Worm (Caenorhabditis elegans) whole organism, L1 larva: ENCODE data around the gene clec-140.

Source experiments
- C04F5.9 ChIP-seq: sonication (generic microtip); optimal IDR thresholded peaks from 2 replicates; lab custom pipeline; 2016; ENCODE audit warnings: missing genetic modification characterization, missing compliant biosample characterization
- C16A3.4 ChIP-seq: fragments of 150-350 bp; optimal IDR thresholded peaks from 2 replicates; lab custom pipeline; 2014; ENCODE audit warnings: missing biosample characterization, missing genetic modification characterization
- C34B4.2 ChIP-seq: sonication (generic microtip); optimal IDR thresholded peaks from 2 replicates; lab custom pipeline; 2017; ENCODE audit warnings: mild to moderate bottlenecking, missing genetic modification characterization, missing compliant biosample characterization
- Y116A8C.19 ChIP-seq: sonication (generic microtip); optimal IDR thresholded peaks from 2 replicates; lab custom pipeline; 2016; ENCODE audit warnings: missing compliant biosample characterization, missing genetic modification characterization, borderline replicate concordance
- ceh-8 ChIP-seq: fragments of 200-800 bp; sonication (Bioruptor generic); optimal IDR thresholded peaks from 2 replicates; lab custom pipeline; 2018; ENCODE audit warnings: mild to moderate bottlenecking, missing genetic modification characterization, moderate library complexity, missing compliant biosample characterization
- ceh-82 ChIP-seq, 3 experiments: fragments of 150-350 bp in 1 of 3; sonication (generic microtip) in 2 of 3; optimal IDR thresholded peaks; 2 replicates each; lab custom pipeline; 2014 to 2017; ENCODE audit warnings: missing biosample characterization in 3 of 3, missing genetic modification characterization in 3 of 3
- ceh-90 ChIP-seq: sonication (generic microtip); optimal IDR thresholded peaks from 2 replicates; lab custom pipeline; 2016; ENCODE audit warnings: missing genetic modification characterization, missing compliant biosample characterization
- dpl-1 ChIP-seq, 3 experiments: fragments of 150-350 bp in 2 of 3; sonication (generic microtip) in 1 of 3; optimal IDR thresholded peaks; 2 replicates each; lab custom pipeline; 2014 to 2017; ENCODE audit warnings: missing biosample characterization in 3 of 3, missing genetic modification characterization in 3 of 3, missing genetic modification reagents in 3 of 3
- dsc-1 ChIP-seq: sonication (generic microtip); optimal IDR thresholded peaks from 2 replicates; lab custom pipeline; 2016; ENCODE audit warnings: mild to moderate bottlenecking, missing genetic modification characterization, missing compliant biosample characterization
- efl-1 ChIP-seq, 4 experiments: fragments of 150-350 bp; optimal IDR thresholded peaks in 3 of 4; peaks in 1 of 4; 1 replicate in 1 of 4; 2 replicates in 3 of 4; lab custom pipeline; 2014; ENCODE audit warnings: missing biosample characterization in 2 of 4, missing genetic modification characterization in 2 of 4, missing genetic modification reagents in 2 of 4
- egl-13 ChIP-seq: sonication (generic microtip); optimal IDR thresholded peaks from 2 replicates; lab custom pipeline; 2016; ENCODE audit warnings: missing genotype, missing genetic modification reagents, missing genetic modification characterization, missing compliant biosample characterization
- elt-2 ChIP-seq: sonication (generic microtip); optimal IDR thresholded peaks from 2 replicates; lab custom pipeline; 2016; ENCODE audit warnings: missing genetic modification characterization, mild to moderate bottlenecking, inconsistent platforms, missing compliant biosample characterization, missing genetic modification reagents
- elt-3 ChIP-seq, 6 experiments: fragments of 150-350 bp in 1 of 6; sonication (generic microtip); optimal IDR thresholded peaks; 2 replicates each; lab custom pipeline; 2017 to 2018; ENCODE audit warnings: missing biosample characterization in 6 of 6, missing genetic modification characterization in 6 of 6, inconsistent platforms in 1 of 6
- fkh-8 ChIP-seq: sonication (generic microtip); optimal IDR thresholded peaks from 2 replicates; lab custom pipeline; 2016; ENCODE audit warnings: mild to moderate bottlenecking, missing genetic modification characterization, missing compliant biosample characterization
- fos-1 ChIP-seq: fragments of 150-350 bp; optimal IDR thresholded peaks from 2 replicates; lab custom pipeline; 2014; ENCODE audit warnings: missing biosample characterization, missing genetic modification characterization
- grh-1 ChIP-seq: fragments of 200-800 bp; sonication (Bioruptor generic); IDR thresholded peaks from 2 replicates; pipeline ENCODE4 v1.3.6; 2022; ENCODE audit warnings: missing genetic modification reagents, missing genetic modification characterization, missing compliant biosample characterization
- irx-1 ChIP-seq: sonication (generic microtip); optimal IDR thresholded peaks from 2 replicates; lab custom pipeline; 2016; ENCODE audit warnings: missing genetic modification characterization, missing compliant biosample characterization
- isw-1 ChIP-seq: fragments of 200-800 bp; sonication (Bioruptor generic); IDR thresholded peaks from 2 replicates; pipeline ENCODE4 v1.3.6; 2022; ENCODE audit warnings: missing genetic modification characterization, missing compliant biosample characterization
- jun-1 ChIP-seq: fragments of 150-350 bp; optimal IDR thresholded peaks from 2 replicates; lab custom pipeline; 2014; ENCODE audit warnings: missing biosample characterization, missing genetic modification reagents, missing genetic modification characterization
- lin-13 ChIP-seq: fragments of 150-350 bp; optimal IDR thresholded peaks from 2 replicates; lab custom pipeline; 2014; ENCODE audit warnings: missing biosample characterization, missing genetic modification reagents, missing genetic modification characterization
- lin-14 ChIP-seq: fragments of 200-800 bp; sonication (Bioruptor generic); optimal IDR thresholded peaks from 2 replicates; lab custom pipeline; 2018; ENCODE audit warnings: mild to moderate bottlenecking, missing genetic modification characterization, moderate library complexity, missing compliant biosample characterization
- lin-15B ChIP-seq: fragments of 150-350 bp; sonication (generic microtip); optimal IDR thresholded peaks from 3 replicates; lab custom pipeline; 2014; ENCODE audit warnings: missing biosample characterization, missing genetic modification characterization
- lir-3 ChIP-seq: sonication (generic microtip); optimal IDR thresholded peaks from 2 replicates; lab custom pipeline; 2016; ENCODE audit warnings: mild to moderate bottlenecking, missing genetic modification characterization, moderate library complexity, missing compliant biosample characterization; ENCODE audit not compliant: poor library complexity
- lsy-2 ChIP-seq, 2 experiments: fragments of 150-350 bp; optimal IDR thresholded peaks; 2 replicates each; lab custom pipeline; 2014; ENCODE audit warnings: missing biosample characterization in 2 of 2, missing genetic modification characterization in 2 of 2
- mab-9 ChIP-seq: fragments of 200-800 bp; sonication (Bioruptor generic); IDR thresholded peaks from 2 replicates; pipeline ENCODE4 v1.3.6; 2022; ENCODE audit warnings: missing genetic modification reagents, missing genetic modification characterization, missing compliant biosample characterization
- mdl-1 ChIP-seq, 2 experiments: fragments of 150-350 bp; optimal IDR thresholded peaks; 2 replicates each; lab custom pipeline; 2014 to 2017; ENCODE audit warnings: missing biosample characterization in 2 of 2, missing genetic modification characterization in 2 of 2, inconsistent platforms in 1 of 2
- mep-1 ChIP-seq: fragments of 150-350 bp; optimal IDR thresholded peaks from 2 replicates; lab custom pipeline; 2014; ENCODE audit warnings: missing biosample characterization, missing genetic modification characterization
- nhr-11 ChIP-seq: fragments of 150-350 bp; optimal IDR thresholded peaks from 2 replicates; lab custom pipeline; 2014; ENCODE audit warnings: missing biosample characterization, missing genetic modification characterization
- nhr-19 ChIP-seq: fragments of 200-800 bp; sonication (Bioruptor generic); conservative IDR thresholded peaks from 2 replicates; pipeline ENCODE4 v1.3.6; 2022; ENCODE audit warnings: missing genetic modification characterization, missing compliant biosample characterization
- nhr-20 ChIP-seq: sonication (generic microtip); optimal IDR thresholded peaks from 2 replicates; lab custom pipeline; 2016; ENCODE audit warnings: mild to moderate bottlenecking, missing genetic modification characterization, missing compliant biosample characterization
- nhr-237 ChIP-seq: fragments of 150-350 bp; optimal IDR thresholded peaks from 2 replicates; lab custom pipeline; 2014; ENCODE audit warnings: missing biosample characterization, missing genetic modification characterization
- nhr-47 ChIP-seq: sonication (generic microtip); optimal IDR thresholded peaks from 2 replicates; lab custom pipeline; 2016; ENCODE audit warnings: mild to moderate bottlenecking, missing genetic modification characterization, moderate library complexity, missing compliant biosample characterization
- nhr-71 ChIP-seq: sonication (generic microtip); optimal IDR thresholded peaks from 2 replicates; lab custom pipeline; 2016; ENCODE audit warnings: mild to moderate bottlenecking, missing genetic modification characterization, moderate library complexity, missing compliant biosample characterization
- nhr-77 ChIP-seq: fragments of 150-350 bp; optimal IDR thresholded peaks from 2 replicates; lab custom pipeline; 2014; ENCODE audit warnings: missing biosample characterization, missing genetic modification characterization
- nhr-85 ChIP-seq: sonication (generic microtip); peaks from one replicate; lab custom pipeline; 2016; ENCODE audit warnings: missing genetic modification characterization, inconsistent platforms, missing compliant biosample characterization
- pag-3 ChIP-seq: sonication (generic microtip); optimal IDR thresholded peaks from 2 replicates; lab custom pipeline; 2017; ENCODE audit warnings: missing genetic modification characterization, mild to moderate bottlenecking, missing compliant biosample characterization, antibody characterized with exemption, borderline replicate concordance; ENCODE audit not compliant: insufficient read depth
- pax-3 ChIP-seq: fragments of 200-800 bp; sonication (Bioruptor generic); optimal IDR thresholded peaks from 2 replicates; lab custom pipeline; 2018; ENCODE audit warnings: mild to moderate bottlenecking, missing genetic modification characterization, moderate library complexity, missing compliant biosample characterization
- rnt-1 ChIP-seq: sonication (generic microtip); optimal IDR thresholded peaks from 2 replicates; lab custom pipeline; 2016; ENCODE audit warnings: mild to moderate bottlenecking, missing genetic modification characterization, moderate library complexity, missing compliant biosample characterization
- skn-1 ChIP-seq: fragments of 150-350 bp; optimal IDR thresholded peaks from 2 replicates; lab custom pipeline; 2014; ENCODE audit warnings: missing biosample characterization, missing genetic modification characterization
- snpc-4 ChIP-seq: fragments of 150-350 bp; optimal IDR thresholded peaks from 2 replicates; lab custom pipeline; 2014; ENCODE audit warnings: missing biosample characterization, missing genetic modification characterization
- sox-4 ChIP-seq: sonication (generic microtip); optimal IDR thresholded peaks from 2 replicates; lab custom pipeline; 2016; ENCODE audit warnings: missing genetic modification characterization, missing compliant biosample characterization
- swsn-7 ChIP-seq: sonication (generic microtip); optimal IDR thresholded peaks from 2 replicates; lab custom pipeline; 2016; ENCODE audit warnings: missing genetic modification characterization, missing compliant biosample characterization
- unc-86 ChIP-seq: sonication (generic microtip); optimal IDR thresholded peaks from 2 replicates; lab custom pipeline; 2016; ENCODE audit warnings: missing genetic modification characterization, missing compliant biosample characterization
- unc-98 ChIP-seq: fragments of 200-800 bp; sonication (Bioruptor generic); IDR thresholded peaks from 2 replicates; pipeline ENCODE4 v1.3.6; 2022; ENCODE audit warnings: missing genetic modification characterization, missing compliant biosample characterization
- vab-15 ChIP-seq: sonication (generic microtip); optimal IDR thresholded peaks from 2 replicates; lab custom pipeline; 2017; ENCODE audit warnings: missing genotype, mild to moderate bottlenecking, missing genetic modification characterization, missing compliant biosample characterization
- xbp-1 ChIP-seq: sonication (generic microtip); optimal IDR thresholded peaks from 2 replicates; lab custom pipeline; 2016; ENCODE audit warnings: missing genetic modification characterization, missing compliant biosample characterization
- ztf-11 ChIP-seq, 2 experiments: sonication (generic microtip); optimal IDR thresholded peaks; 2 replicates each; lab custom pipeline; 2016 to 2017; ENCODE audit warnings: missing genetic modification characterization in 2 of 2, missing biosample characterization in 1 of 2, missing compliant biosample characterization in 1 of 2

clec-140 gene

DNA sequence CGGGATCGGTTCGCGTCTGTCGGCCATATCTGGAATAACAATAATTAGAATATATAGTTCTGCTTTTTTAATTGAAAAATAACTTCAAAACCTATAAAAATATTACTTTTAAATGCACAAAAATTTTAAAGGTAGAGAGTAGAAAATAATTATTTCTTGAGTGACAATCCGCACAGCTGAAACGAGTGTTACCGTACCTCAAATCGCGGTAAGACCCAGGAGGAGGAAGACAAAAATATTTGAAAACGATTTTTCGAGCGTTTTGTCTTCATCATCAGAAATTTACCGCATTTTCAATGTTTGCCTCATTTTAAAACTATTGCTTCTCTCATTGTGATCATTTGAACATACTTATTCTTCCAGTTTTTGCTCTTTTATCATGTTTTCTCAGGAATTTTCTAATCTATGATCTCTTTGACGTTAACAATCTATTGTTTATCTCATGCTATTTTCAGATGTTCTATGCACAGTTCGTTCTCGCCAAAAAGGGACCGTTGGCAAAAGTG, 25.5 kb downstream of the clec-140 start, which contains the start of the genes rpn-5 and scc-1 (continued):
- peak; percentile 66 for TF ChIP-seq xbp-1 (tag; lab: Kevin White, UChicago)
- peak; percentile 24 for TF ChIP-seq snpc-4 (tag; lab: Kevin White, UChicago)
- TF ChIP-seq nhr-19: peak; percentile 70
- no peak for TF ChIP-seq pag-3
- TF ChIP-seq mdl-1 (tag; optimal IDR thresholded peaks at IDR 0.05; lab: Kevin White, UChicago): peak in 1 of 2 experiments; percentile 49
- peak in 1 of 2 experiments; percentile 15 for TF ChIP-seq ztf-11 (tag; optimal IDR thresholded peaks at IDR 0.05; lab: Kevin White, UChicago)
- peak; percentile 39 for TF ChIP-seq ceh-90 (tag; lab: Kevin White, UChicago)
- TF ChIP-seq jun-1 (tag; lab: Kevin White, UChicago): peak; percentile 10
- no peak for TF ChIP-seq egl-13 (tag; lab: Kevin White, UChicago)
- TF ChIP-seq mab-9: no peak
- no peak for TF ChIP-seq Y116A8C.19 (tag; lab: Kevin White, UChicago)
- TF ChIP-seq nhr-11 (tag; lab: Kevin White, UChicago): peak; percentile 50
- peak; percentile 72 for TF ChIP-seq nhr-20 (tag; lab: Kevin White, UChicago)
- peak in 2 of 6 experiments; percentile 57 to 64 for TF ChIP-seq elt-3 (tag; optimal IDR thresholded peaks at IDR 0.05; lab: Kevin White, UChicago)
- TF ChIP-seq unc-86 (tag; lab: Kevin White, UChicago): peak; percentile 45
- TF ChIP-seq C16A3.4: peak; percentile 84
- peak; percentile 31 for TF ChIP-seq nhr-85
- TF ChIP-seq fos-1 (tag; lab: Kevin White, UChicago): peak; percentile 51
- peak in 2 of 3 experiments; percentile 59 to 81 for TF ChIP-seq ceh-82 (tag; optimal IDR thresholded peaks at IDR 0.05; lab: Kevin White, UChicago)
- peak; percentile 77 for TF ChIP-seq isw-1 (GFP tag; lab: Robert Waterston, UW)
- peak; percentile 66 for TF ChIP-seq lin-15B (tag; lab: Kevin White, UChicago)
- peak; percentile 66 for TF ChIP-seq lir-3 (tag; lab: Kevin White, UChicago)
- TF ChIP-seq irx-1 (tag; lab: Kevin White, UChicago): no peak
- TF ChIP-seq C34B4.2 (tag; lab: Kevin White, UChicago): no peak
- peak; percentile 81 for TF ChIP-seq nhr-71

- TF ChIP-seq mep-1 (peak; percentile 28), dpl-1 (GFP tag; optimal IDR thresholded peaks at IDR 0.05; lab: Kevin White, UChicago) (peak; percentile 44 to 80 (median 70)), lin-14 (GFP tag; lab: Kevin White, UChicago) (peak; percentile 83), nhr-237 (tag; lab: Kevin White, UChicago) (peak; percentile 3), swsn-7 (tag; lab: Kevin White, UChicago) (peak; percentile 73), rnt-1 (tag; lab: Kevin White, UChicago) (peak; percentile 70), ceh-82 (tag; optimal IDR thresholded peaks at IDR 0.05; lab: Kevin White, UChicago) (peak in 2 of 3 experiments; percentile 24 to 65), fkh-8 (tag; lab: Kevin White, UChicago) (peak; percentile 54), unc-98 (GFP tag; lab: Robert Waterston, UW) (peak; percentile 58; the same call in 1 of the 2 replicates), elt-2 (tag; lab: Kevin White, UChicago) (peak; percentile 60), sox-4 (tag; lab: Kevin White, UChicago) (peak; percentile 40), nhr-77 (peak; percentile 22), nhr-71 (peak; percentile 87), C04F5.9 (peak; percentile 28), lsy-2 (tag; optimal IDR thresholded peaks at IDR 0.05; lab: Kevin White, UChicago) (peak; percentile 72 to 88), vab-15 (tag; lab: Kevin White, UChicago) (peak; percentile 8), nhr-19 (peak; percentile 94), grh-1 (GFP tag; lab: Robert Waterston, UW) (peak; percentile 84), dsc-1 (tag; lab: Kevin White, UChicago) (peak; percentile 47), nhr-47 (tag; lab: Kevin White, UChicago) (peak; percentile 82), efl-1 (optimal IDR thresholded peaks at IDR 0.05; lab: Kevin White, UChicago) (peak; percentile 74 to 76), efl-1 (GFP tag; optimal IDR thresholded peaks at IDR 0.05 in 1 of 2; lab: Kevin White, UChicago) (peak; percentile 71 to 96), lin-13 (GFP tag; lab: Kevin White, UChicago) (peak; percentile 44), mab-9 (peak; percentile 69), ceh-8 (peak; percentile 19), egl-13 (tag; lab: Kevin White, UChicago) (peak; percentile 52), nhr-85 (peak; percentile 89), lir-3 (tag; lab: Kevin White, UChicago) (peak; percentile 65), skn-1 (tag; lab: Kevin White, UChicago) (peak; percentile 45), pax-3 (tag; lab: Kevin White, UChicago) (peak; percentile 36), ztf-11 (tag; optimal IDR thresholded peaks at IDR 0.05; lab: Kevin White, UChicago) (peak in 1 of 2 experiments; percentile 29)
Observed at ce11 chrII:4701482-4702119, 28.7 kb downstream of the clec-140 start, which contains the start of gene unc-85. Gene unc-85 (plus strand): TSS chrII:4702069.
